Worm (Caenorhabditis elegans) whole organism, mixed stage, embryonic: ENCODE results near the gene bath-47.

Source experiments
- M03D4.4 ChIP-seq: sonication (generic microtip); optimal IDR thresholded peaks from 2 replicates; lab custom pipeline; 2017; ENCODE audit warnings: mild to moderate bottlenecking, missing genetic modification characterization, missing compliant biosample characterization
- bed-3 ChIP-seq: fragments of 200-800 bp; sonication (Bioruptor generic); optimal IDR thresholded peaks from 3 replicates; lab custom pipeline; 2018; ENCODE audit warnings: mild to moderate bottlenecking, missing genetic modification characterization, moderate library complexity, missing compliant biosample characterization
- blmp-1 ChIP-seq: fragments of 150-350 bp; optimal IDR thresholded peaks from 2 replicates; lab custom pipeline; 2014; ENCODE audit warnings: missing biosample characterization, missing genetic modification characterization
- ceh-83 ChIP-seq: fragments of 200-800 bp; sonication (Bioruptor generic); optimal IDR thresholded peaks from 2 replicates; lab custom pipeline; 2018; ENCODE audit warnings: mild to moderate bottlenecking, missing genetic modification characterization, missing compliant biosample characterization
- ces-1 ChIP-seq: fragments of 150-350 bp; optimal IDR thresholded peaks from 2 replicates; lab custom pipeline; 2014; ENCODE audit warnings: missing biosample characterization, missing genetic modification reagents, missing genetic modification characterization
- cnd-1 ChIP-seq: fragments of 200-800 bp; sonication (Bioruptor generic); optimal IDR thresholded peaks from 2 replicates; lab custom pipeline; 2018; ENCODE audit warnings: mild to moderate bottlenecking, missing genetic modification characterization, missing compliant biosample characterization
- drap-1 ChIP-seq: fragments of 200-800 bp; sonication (Bioruptor generic); optimal IDR thresholded peaks from 3 replicates; lab custom pipeline; 2018; ENCODE audit warnings: mild to moderate bottlenecking, missing genetic modification characterization, missing compliant biosample characterization
- elt-1 ChIP-seq: sonication (generic microtip); optimal IDR thresholded peaks from 2 replicates; lab custom pipeline; 2017; ENCODE audit warnings: missing genetic modification characterization, mild to moderate bottlenecking, missing compliant biosample characterization, antibody characterized with exemption, moderate library complexity, borderline replicate concordance; ENCODE audit not compliant: insufficient read depth
- elt-3 ChIP-seq: fragments of 150-350 bp; optimal IDR thresholded peaks from 2 replicates; lab custom pipeline; 2014; ENCODE audit warnings: missing biosample characterization, missing genetic modification characterization
- flh-1 ChIP-seq: fragments of 200-800 bp; sonication (Bioruptor generic); optimal IDR thresholded peaks from 2 replicates; lab custom pipeline; 2018; ENCODE audit warnings: mild to moderate bottlenecking, missing genetic modification characterization, moderate library complexity, missing compliant biosample characterization
- ham-2 ChIP-seq: fragments of 200-800 bp; sonication (Bioruptor generic); optimal IDR thresholded peaks from 2 replicates; lab custom pipeline; 2018; ENCODE audit warnings: mild to moderate bottlenecking, missing genetic modification characterization, missing compliant biosample characterization
- hlh-1 ChIP-seq: fragments of 150-350 bp; optimal IDR thresholded peaks from 2 replicates; lab custom pipeline; 2014; ENCODE audit warnings: missing biosample characterization, missing genetic modification reagents, missing genetic modification characterization
- lin-13 ChIP-seq: fragments of 150-350 bp; optimal IDR thresholded peaks from 2 replicates; lab custom pipeline; 2014; ENCODE audit warnings: missing biosample characterization, missing genetic modification characterization
- lsy-2 ChIP-seq: fragments of 150-350 bp; optimal IDR thresholded peaks from 2 replicates; lab custom pipeline; 2014; ENCODE audit warnings: missing biosample characterization, missing genetic modification characterization
- mab-5 ChIP-seq: fragments of 150-350 bp; optimal IDR thresholded peaks from 2 replicates; lab custom pipeline; 2014; ENCODE audit warnings: missing biosample characterization, missing genetic modification characterization
- mep-1 ChIP-seq: fragments of 150-350 bp; optimal IDR thresholded peaks from 2 replicates; lab custom pipeline; 2017; ENCODE audit warnings: missing biosample characterization, missing genetic modification reagents, missing genetic modification characterization, inconsistent platforms
- mls-2 ChIP-seq: sonication (generic microtip); optimal IDR thresholded peaks from 2 replicates; lab custom pipeline; 2016; ENCODE audit warnings: mild to moderate bottlenecking, missing genetic modification characterization, moderate library complexity, missing compliant biosample characterization
- nhr-12 ChIP-seq: fragments of 150-350 bp; optimal IDR thresholded peaks from 2 replicates; lab custom pipeline; 2014; ENCODE audit warnings: missing biosample characterization, missing genetic modification characterization
- nhr-2 ChIP-seq: fragments of 150-350 bp; optimal IDR thresholded peaks from 2 replicates; lab custom pipeline; 2014; ENCODE audit warnings: missing biosample characterization, missing genetic modification characterization
- nhr-28 ChIP-seq: fragments of 150-350 bp; optimal IDR thresholded peaks from 2 replicates; lab custom pipeline; 2014; ENCODE audit warnings: missing biosample characterization, missing genetic modification characterization
- nhr-76 ChIP-seq: sonication (generic microtip); optimal IDR thresholded peaks from 2 replicates; lab custom pipeline; 2017; ENCODE audit warnings: missing biosample characterization, missing genetic modification characterization
- pha-4 ChIP-seq: fragments of 150-350 bp; optimal IDR thresholded peaks from 2 replicates; lab custom pipeline; 2018; ENCODE audit warnings: missing biosample characterization, missing genetic modification reagents, missing genetic modification characterization
- sem-2 ChIP-seq: fragments of 200-800 bp; sonication (Bioruptor generic); optimal IDR thresholded peaks from 2 replicates; lab custom pipeline; 2018; ENCODE audit warnings: mild to moderate bottlenecking, missing genetic modification characterization, missing compliant biosample characterization
- snpc-4 ChIP-seq: fragments of 150-350 bp; optimal IDR thresholded peaks from 2 replicates; lab custom pipeline; 2014; ENCODE audit warnings: missing biosample characterization, missing genetic modification characterization
- sptf-1 ChIP-seq: sonication (generic microtip); optimal IDR thresholded peaks from 2 replicates; lab custom pipeline; 2017; ENCODE audit warnings: mild to moderate bottlenecking, missing genetic modification characterization, moderate library complexity, missing compliant biosample characterization
- unc-120 ChIP-seq: sonication (generic microtip); optimal IDR thresholded peaks from 2 replicates; lab custom pipeline; 2017; ENCODE audit warnings: missing genetic modification characterization, missing compliant biosample characterization; ENCODE audit not compliant: poor library complexity, severe bottlenecking
- unc-39 ChIP-seq: fragments of 150-350 bp; optimal IDR thresholded peaks from 2 replicates; lab custom pipeline; 2014; ENCODE audit warnings: missing biosample characterization, missing genetic modification characterization
- unc-62 ChIP-seq: fragments of 150-350 bp; optimal IDR thresholded peaks from 2 replicates; lab custom pipeline; 2014; ENCODE audit warnings: missing biosample characterization, missing genetic modification reagents, missing genetic modification characterization
- ztf-11 ChIP-seq: fragments of 150-350 bp; optimal IDR thresholded peaks from 2 replicates; lab custom pipeline; 2014; ENCODE audit warnings: missing biosample characterization, missing genetic modification characterization

The bath-47 gene

ce11 chrII:1600661-1601060 is 950 bp upstream of the bath-47 start, which contains the start of gene bath-26:
bath-26 (minus strand) TSS chrII:1600761.
- no peak for TF ChIP-seq drap-1 (GFP tag; lab: Kevin White, UChicago)
- TF ChIP-seq ztf-11 (tag; lab: Kevin White, UChicago), result no peak
- no peak for TF ChIP-seq flh-1 (GFP tag; lab: Kevin White, UChicago)
- TF ChIP-seq nhr-28 (tag; lab: Kevin White, UChicago), result no peak
- no peak for TF ChIP-seq nhr-76 (tag; lab: Kevin White, UChicago)
- no peak for TF ChIP-seq mab-5 (tag; lab: Kevin White, UChicago)
- TF ChIP-seq unc-120, result no peak
- TF ChIP-seq sptf-1 (tag; lab: Kevin White, UChicago), result no peak
- TF ChIP-seq unc-39 (tag; lab: Kevin White, UChicago), result no peak
- no peak for TF ChIP-seq mep-1 (tag; lab: Kevin White, UChicago)
- TF ChIP-seq nhr-12 (tag; lab: Kevin White, UChicago), result no peak
- TF ChIP-seq unc-62 (GFP tag; lab: Kevin White, UChicago), result no peak
- no peak for TF ChIP-seq nhr-2 (tag; lab: Kevin White, UChicago)
- TF ChIP-seq lsy-2 (tag; lab: Kevin White, UChicago), result no peak
- no peak for TF ChIP-seq lin-13 (tag; lab: Kevin White, UChicago)
- TF ChIP-seq mls-2 (tag; lab: Kevin White, UChicago), result no peak

ce11 chrII:1603049-1603448 is 1.4 kb downstream of the bath-47 start:
- TF ChIP-seq ces-1 (GFP tag; lab: Kevin White, UChicago) (no peak), pha-4 (no peak), sptf-1 (tag; lab: Kevin White, UChicago) (no peak), blmp-1 (tag; lab: Kevin White, UChicago) (no peak), lsy-2 (tag; lab: Kevin White, UChicago) (no peak), flh-1 (GFP tag; lab: Kevin White, UChicago) (no peak), ham-2 (GFP tag; lab: Kevin White, UChicago) (no peak), lin-13 (tag; lab: Kevin White, UChicago) (no peak), ztf-11 (tag; lab: Kevin White, UChicago) (no peak), snpc-4 (tag; lab: Kevin White, UChicago) (no peak), unc-120 (no peak), mep-1 (tag; lab: Kevin White, UChicago) (no peak), M03D4.4 (tag; lab: Kevin White, UChicago) (no peak)
- TF ChIP-seq, all 35 proteins: peak for 0

- TF ChIP-seq hlh-1 (tag; lab: Kevin White, UChicago) (no peak), elt-1 (tag; lab: Kevin White, UChicago) (peak; percentile 73)
These were observed 3.4 kb downstream of the bath-47 start for ce11 chrII:1605010-1605409.

- TF ChIP-seq ces-1 (GFP tag; lab: Kevin White, UChicago), result no peak
- no peak for TF ChIP-seq ztf-11 (tag; lab: Kevin White, UChicago)
- TF ChIP-seq mls-2 (tag; lab: Kevin White, UChicago), result no peak
- TF ChIP-seq sem-2, result no peak
- no peak for TF ChIP-seq bed-3 (GFP tag; lab: Kevin White, UChicago)
- TF ChIP-seq elt-3 (tag; lab: Kevin White, UChicago), result no peak
- TF ChIP-seq nhr-76 (tag; lab: Kevin White, UChicago), result no peak
- no peak for TF ChIP-seq snpc-4 (tag; lab: Kevin White, UChicago)
- no peak for TF ChIP-seq mab-5 (tag; lab: Kevin White, UChicago)
- TF ChIP-seq lin-13 (tag; lab: Kevin White, UChicago), result no peak
- TF ChIP-seq cnd-1 (tag; lab: Kevin White, UChicago), result no peak
- TF ChIP-seq M03D4.4 (tag; lab: Kevin White, UChicago), result no peak
- no peak for TF ChIP-seq ham-2 (GFP tag; lab: Kevin White, UChicago)
- TF ChIP-seq elt-1 (tag; lab: Kevin White, UChicago), result no peak
These were observed 4.5 kb downstream of the bath-47 start, which contains the start of gene bath-33 for ce11 chrII:1606079-1606478. bath-33 (minus strand) TSS chrII:1606179.

- TF ChIP-seq lsy-2 (tag; lab: Kevin White, UChicago) (no peak), bed-3 (GFP tag; lab: Kevin White, UChicago) (no peak), unc-39 (tag; lab: Kevin White, UChicago) (no peak), ceh-83 (GFP tag; lab: Kevin White, UChicago) (no peak), mep-1 (tag; lab: Kevin White, UChicago) (no peak), lin-13 (tag; lab: Kevin White, UChicago) (no peak), pha-4 (no peak), hlh-1 (tag; lab: Kevin White, UChicago) (no peak), unc-62 (GFP tag; lab: Kevin White, UChicago) (no peak), nhr-76 (tag; lab: Kevin White, UChicago) (no peak), cnd-1 (tag; lab: Kevin White, UChicago) (no peak), snpc-4 (tag; lab: Kevin White, UChicago) (no peak), mab-5 (tag; lab: Kevin White, UChicago) (no peak), nhr-28 (tag; lab: Kevin White, UChicago) (no peak), ham-2 (GFP tag; lab: Kevin White, UChicago) (no peak), ces-1 (GFP tag; lab: Kevin White, UChicago) (no peak)
These were observed 6.0 kb downstream of the bath-47 start for ce11 chrII:1607575-1607974.
